Fruit fly (Drosophila melanogaster): Measurements from ENCODE around the gene TwdlH.

The TwdlH gene

dm6 chr3R:26633432-26633831 is at the start of gene TwdlH:
Gene TwdlH, plus strand, starts transcription at chr3R:26633732.
- no peak for TF ChIP-seq CG7556 (GFP tag; optimal IDR thresholded peaks at IDR 0.05)
- no peak for TF ChIP-seq CG34224 (GFP tag; IDR thresholded peaks at IDR 0.05; ENCODE audit: partially characterized antibody)

dm6 chr3R:26588158-26588584 is 45.4 kb upstream of the TwdlH start:
- TF ChIP-seq org-1 (GFP tag; optimal IDR thresholded peaks at IDR 0.05) (no peak), maf-S (GFP tag; optimal IDR thresholded peaks at IDR 0.05) (no peak), sens (GFP tag) (peak; percentile 29), Blimp-1 (GFP tag; optimal IDR thresholded peaks at IDR 0.05) (no peak), Fer1 (GFP tag; optimal IDR thresholded peaks at IDR 0.05) (peak; percentile 1), CkIIα-i1 (GFP tag; IDR thresholded peaks at IDR 0.05) (no peak), CG12769 (tag; optimal IDR thresholded peaks at IDR 0.05) (peak; percentile 52), CG9876 (GFP tag; optimal IDR thresholded peaks at IDR 0.05) (no peak), stc (GFP tag; IDR thresholded peaks at IDR 0.05) (no peak), CG13894 (tag; optimal IDR thresholded peaks at IDR 0.05) (no peak), CG14441 (GFP tag; IDR thresholded peaks at IDR 0.05) (0 out of 2 replicates have a peak, but pooled peaks have one; percentile 20), CG10209 (GFP tag; optimal IDR thresholded peaks at IDR 0.05) (peak; percentile 30), insv (GFP tag; optimal IDR thresholded peaks at IDR 0.05) (no peak), Hey (tag; optimal IDR thresholded peaks at IDR 0.05) (peak; percentile 58), bigmax (GFP tag; optimal IDR thresholded peaks at IDR 0.05) (no peak), CG16815 (GFP tag; optimal IDR thresholded peaks at IDR 0.05) (no peak), crol (GFP tag; IDR thresholded peaks at IDR 0.05) (no peak), CG6175 (GFP tag; IDR thresholded peaks at IDR 0.05) (no peak), CG32532 (GFP tag; IDR thresholded peaks at IDR 0.05) (0 out of 2 replicates have a peak, but pooled peaks have one; percentile 22), CG8089 (GFP tag; optimal IDR thresholded peaks at IDR 0.05) (no peak), CG10543 (GFP tag; optimal IDR thresholded peaks at IDR 0.05) (peak; percentile 64), Dfd (GFP tag; optimal IDR thresholded peaks at IDR 0.05) (no peak), CHES-1-like (GFP tag; optimal IDR thresholded peaks at IDR 0.05) (no peak), lov (optimal IDR thresholded peaks at IDR 0.05) (no peak), lov (GFP tag; IDR thresholded peaks at IDR 0.05) (no peak), CG3281 (GFP tag; optimal IDR thresholded peaks at IDR 0.05) (no peak), GATAe (GFP tag; conservative IDR thresholded peaks at IDR 0.05) (peak; percentile 94), Adf1 (GFP tag; IDR thresholded peaks at IDR 0.05) (peak; percentile 26; the same call in 1 of the 2 replicates), CG13624 (GFP tag; optimal IDR thresholded peaks at IDR 0.05) (peak; percentile 25), Lim3 (GFP tag; IDR thresholded peaks at IDR 0.05) (0 out of 2 replicates have a peak, but pooled peaks have one; percentile 13), CG5245 (GFP tag; optimal IDR thresholded peaks at IDR 0.05) (no peak), CG13424 (tag; optimal IDR thresholded peaks at IDR 0.05) (no peak), CG13296 (GFP tag; optimal IDR thresholded peaks at IDR 0.05) (peak; percentile 31), kni (GFP tag; optimal IDR thresholded peaks at IDR 0.05) (no peak), gem (tag; optimal IDR thresholded peaks at IDR 0.05) (no peak), Usf (GFP tag; optimal IDR thresholded peaks at IDR 0.05) (no peak), CG7556 (GFP tag; optimal IDR thresholded peaks at IDR 0.05) (no peak), CG2120 (GFP tag; optimal IDR thresholded peaks at IDR 0.05) (no peak), ci (GFP tag; IDR thresholded peaks at IDR 0.05) (0 out of 3 replicates have a peak, but pooled peaks have one; percentile 43), CG32767 (GFP tag; IDR thresholded peaks at IDR 0.05) (no peak), phol (tag; optimal IDR thresholded peaks at IDR 0.05) (no peak), sens-2 (GFP tag; IDR thresholded peaks at IDR 0.05) (peak; percentile 84), Pdp1 (GFP tag; optimal IDR thresholded peaks at IDR 0.05) (peak in 1 of 2 experiments; percentile 7), onecut (GFP tag; IDR thresholded peaks at IDR 0.05) (no peak), CG12744 (GFP tag; optimal IDR thresholded peaks at IDR 0.05) (peak; percentile 9), mirr (GFP tag; optimal IDR thresholded peaks at IDR 0.05) (peak; percentile 81), Ravus (GFP tag; IDR thresholded peaks at IDR 0.05) (no peak), CG8765 (GFP tag; IDR thresholded peaks at IDR 0.05) (no peak)

Data from whole organism, embryonic.